Fruit fly (Drosophila melanogaster) whole organism, embryonic: ENCODE results near the gene CG5541.

Experiments used
- CG10209 ChIP-seq: fragments of 200-800 bp; sonication (Bioruptor generic); optimal IDR thresholded peaks from 3 replicates; lab custom pipeline; 2017; ENCODE audit warnings: missing biosample characterization, mild to moderate bottlenecking, missing genetic modification characterization, missing genetic modification reagents
- CG10654 ChIP-seq: fragments of 200-800 bp; sonication (Bioruptor generic); optimal IDR thresholded peaks from 2 replicates; lab custom pipeline; 2016; ENCODE audit warnings: missing biosample characterization, missing genetic modification characterization
- CG11456 ChIP-seq: fragments of 200-800 bp; sonication (Bioruptor generic); IDR thresholded peaks from 3 replicates; pipeline ENCODE4 v1.3.6; 2022; ENCODE audit warnings: missing biosample characterization, missing genetic modification characterization
- CG11695 ChIP-seq: fragments of 200-800 bp; sonication (Bioruptor generic); IDR thresholded peaks from 3 replicates; pipeline ENCODE4 v1.3.6; 2022; ENCODE audit warnings: missing biosample characterization, missing genetic modification characterization
- CG12744 ChIP-seq: fragments of 200-800 bp; sonication (Bioruptor generic); optimal IDR thresholded peaks from 2 replicates; lab custom pipeline; 2016; ENCODE audit warnings: missing biosample characterization, missing genetic modification characterization
- CG13624 ChIP-seq: fragments of 200-800 bp; sonication (Bioruptor generic); optimal IDR thresholded peaks from 2 replicates; lab custom pipeline; 2016; ENCODE audit warnings: missing biosample characterization, missing genetic modification characterization
- CG14441 ChIP-seq: fragments of 200-800 bp; sonication (Bioruptor generic); IDR thresholded peaks from 2 replicates; pipeline ENCODE4 v1.3.6; 2022; ENCODE audit warnings: missing biosample characterization, missing genetic modification characterization
- CG1529 ChIP-seq: fragments of 200-800 bp; sonication (Bioruptor generic); optimal IDR thresholded peaks from 3 replicates; lab custom pipeline; 2018; ENCODE audit warnings: missing biosample characterization, missing genetic modification characterization
- CG17829 ChIP-seq: fragments of 200-800 bp; optimal IDR thresholded peaks from 2 replicates; lab custom pipeline; 2019; ENCODE audit warnings: missing biosample characterization, mild to moderate bottlenecking, missing genetic modification characterization, moderate library complexity
- CG18011 ChIP-seq: fragments of 200-800 bp; sonication (Bioruptor generic); optimal IDR thresholded peaks from 2 replicates; lab custom pipeline; 2017; ENCODE audit warnings: missing biosample characterization, missing genetic modification characterization, mild to moderate bottlenecking, moderate library complexity, missing genotype
- CG3847 ChIP-seq: fragments of 200-800 bp; sonication (Bioruptor generic); IDR thresholded peaks from 2 replicates; pipeline ENCODE4 v1.3.6; 2022; ENCODE audit warnings: missing biosample characterization, missing genetic modification characterization
- CG3995 ChIP-seq: fragments of 200-800 bp; sonication (Bioruptor generic); optimal IDR thresholded peaks from 3 replicates; lab custom pipeline; 2016; ENCODE audit warnings: missing biosample characterization, missing genetic modification characterization
- CG6689 ChIP-seq: fragments of 200-800 bp; sonication (Bioruptor generic); IDR thresholded peaks from 2 replicates; pipeline ENCODE4 v1.3.6; 2022; ENCODE audit warnings: missing biosample characterization, missing genetic modification characterization
- CG6854 ChIP-seq: fragments of 200-800 bp; sonication (Bioruptor generic); optimal IDR thresholded peaks from 3 replicates; lab custom pipeline; 2017; ENCODE audit warnings: missing biosample characterization, mild to moderate bottlenecking, missing genetic modification characterization
- CG8290 ChIP-seq, 3 experiments: fragments of 200-800 bp; sonication (Bioruptor generic); optimal IDR thresholded peaks; 2 replicates each; lab custom pipeline; 2016 to 2019; ENCODE audit warnings: missing biosample characterization in 3 of 3, missing genetic modification characterization in 3 of 3, mild to moderate bottlenecking in 2 of 3, moderate library complexity in 1 of 3
- CG8388 ChIP-seq: fragments of 200-800 bp; sonication (Bioruptor generic); optimal IDR thresholded peaks from 2 replicates; lab custom pipeline; 2019; ENCODE audit warnings: missing biosample characterization, mild to moderate bottlenecking, missing genetic modification characterization, moderate library complexity
- Dfd ChIP-seq, 2 experiments: fragments of >200 bp; optimal IDR thresholded peaks; 2 replicates each; lab custom pipeline; 2017; ENCODE audit warnings: missing biosample characterization in 2 of 2, missing genetic modification characterization in 2 of 2
- Ets97D ChIP-seq: fragments of 200-800 bp; sonication (Bioruptor generic); optimal IDR thresholded peaks from 3 replicates; lab custom pipeline; 2016; ENCODE audit warnings: missing biosample characterization, missing genetic modification characterization
- HLHmδ ChIP-seq: fragments of 200-800 bp; sonication (Bioruptor generic); optimal IDR thresholded peaks from 2 replicates; lab custom pipeline; 2018; ENCODE audit warnings: missing biosample characterization, mild to moderate bottlenecking, missing genetic modification characterization, moderate library complexity
- Hey ChIP-seq: fragments of 200-800 bp; sonication (Bioruptor generic); optimal IDR thresholded peaks from 3 replicates; lab custom pipeline; 2018; ENCODE audit warnings: missing biosample characterization, mild to moderate bottlenecking, missing genetic modification characterization
- HmgZ ChIP-seq: fragments of 200-800 bp; sonication (Bioruptor generic); optimal IDR thresholded peaks from 2 replicates; lab custom pipeline; 2018; ENCODE audit warnings: missing biosample characterization, mild to moderate bottlenecking, missing genetic modification characterization
- Hr51 ChIP-seq, 2 experiments: fragments of 200-800 bp; sonication (Bioruptor generic); optimal IDR thresholded peaks; 2 replicates in 1 of 2; 3 replicates in 1 of 2; lab custom pipeline; 2016 to 2018; ENCODE audit warnings: missing biosample characterization in 2 of 2, missing genetic modification characterization in 2 of 2, mild to moderate bottlenecking in 1 of 2, moderate library complexity in 1 of 2
- MTF-1 ChIP-seq: fragments of 200-800 bp; sonication (Bioruptor generic); optimal IDR thresholded peaks from 2 replicates; lab custom pipeline; 2018; ENCODE audit warnings: missing biosample characterization, mild to moderate bottlenecking, missing genetic modification characterization, borderline replicate concordance
- Max ChIP-seq: fragments of 200-800 bp; sonication (Bioruptor generic); optimal IDR thresholded peaks from 2 replicates; lab custom pipeline; 2016; ENCODE audit warnings: missing biosample characterization, mild to moderate bottlenecking, missing genetic modification characterization
- Neu2 ChIP-seq: fragments of 200-800 bp; sonication (Bioruptor generic); optimal IDR thresholded peaks from 3 replicates; lab custom pipeline; 2016; ENCODE audit warnings: missing biosample characterization, missing genetic modification characterization, borderline replicate concordance
- Optix ChIP-seq: fragments of 200-800 bp; sonication (Bioruptor generic); IDR thresholded peaks from 3 replicates; pipeline ENCODE4 v1.3.6; 2022; ENCODE audit warnings: missing biosample characterization, missing genetic modification characterization
- Poxn ChIP-seq: fragments of 200-800 bp; sonication (Bioruptor generic); IDR thresholded peaks from 2 replicates; pipeline ENCODE4 v1.3.6; 2022; ENCODE audit warnings: missing biosample characterization, missing genetic modification characterization
- Taf1 ChIP-seq: fragments of 200-800 bp; sonication (Bioruptor generic); IDR thresholded peaks from 2 replicates; pipeline ENCODE4 v1.3.6; 2022; ENCODE audit warnings: missing biosample characterization, missing genetic modification characterization
- amos ChIP-seq: fragments of 200-800 bp; sonication (Bioruptor generic); IDR thresholded peaks from 2 replicates; pipeline ENCODE4 v1.3.6; 2022; ENCODE audit warnings: missing biosample characterization, missing genetic modification characterization; ENCODE audit not compliant: partially characterized antibody
- cg ChIP-seq: fragments of 200-800 bp; sonication (Bioruptor generic); optimal IDR thresholded peaks from 3 replicates; lab custom pipeline; 2019; ENCODE audit warnings: missing biosample characterization, mild to moderate bottlenecking, missing genetic modification characterization, moderate library complexity
- disco-r ChIP-seq: fragments of 200-800 bp; sonication (Bioruptor generic); optimal IDR thresholded peaks from 2 replicates; lab custom pipeline; 2016; ENCODE audit warnings: missing biosample characterization, missing genetic modification characterization
- dmrt99B ChIP-seq: fragments of 200-800 bp; sonication (Bioruptor generic); optimal IDR thresholded peaks from 2 replicates; lab custom pipeline; 2018; ENCODE audit warnings: missing biosample characterization, mild to moderate bottlenecking, missing genetic modification characterization, moderate library complexity
- grn ChIP-seq: fragments of 200-800 bp; sonication (Bioruptor generic); optimal IDR thresholded peaks from 3 replicates; lab custom pipeline; 2017; ENCODE audit warnings: missing biosample characterization, missing genetic modification characterization
- gsb ChIP-seq: fragments of 200-800 bp; sonication (Bioruptor generic); IDR thresholded peaks from 2 replicates; pipeline ENCODE4 v1.3.6; 2022; ENCODE audit warnings: missing biosample characterization, missing genetic modification characterization
- hb ChIP-seq: fragments of 200-800 bp; sonication (Bioruptor generic); IDR thresholded peaks from 3 replicates; pipeline ENCODE4 v1.3.6; 2022; ENCODE audit warnings: missing biosample characterization, missing genetic modification characterization; ENCODE audit not compliant: partially characterized antibody
- kni ChIP-seq: fragments of 200-800 bp; sonication (Bioruptor generic); optimal IDR thresholded peaks from 3 replicates; lab custom pipeline; 2017; ENCODE audit warnings: mild to moderate bottlenecking, missing biosample characterization, missing genetic modification reagents, missing genetic modification characterization
- mld ChIP-seq: fragments of 200-800 bp; sonication (Bioruptor generic); IDR thresholded peaks from 3 replicates; pipeline ENCODE4 v1.3.6; 2022; ENCODE audit warnings: missing biosample characterization, missing genetic modification characterization; ENCODE audit not compliant: partially characterized antibody
- otp ChIP-seq: fragments of 200-800 bp; sonication (Bioruptor generic); IDR thresholded peaks from 3 replicates; pipeline ENCODE4, ENCODE4 v1.3.6; 2022; ENCODE audit warnings: missing biosample characterization, missing genetic modification characterization
- peb ChIP-seq: fragments of 200-800 bp; sonication (Bioruptor generic); IDR thresholded peaks from 2 replicates; pipeline ENCODE4 v1.3.6; 2022; ENCODE audit warnings: missing biosample characterization, missing genetic modification characterization
- pho ChIP-seq: fragments of 200-800 bp; sonication (Bioruptor generic); optimal IDR thresholded peaks from 2 replicates; lab custom pipeline; 2016; ENCODE audit warnings: missing biosample characterization, missing genetic modification characterization
- pita ChIP-seq: fragments of 200-800 bp; sonication (Bioruptor generic); optimal IDR thresholded peaks from 2 replicates; lab custom pipeline; 2017; ENCODE audit warnings: missing biosample characterization, mild to moderate bottlenecking, missing genetic modification characterization
- psq ChIP-seq: fragments of 200-800 bp; sonication (Bioruptor generic); optimal IDR thresholded peaks from 2 replicates; lab custom pipeline; 2017; ENCODE audit warnings: missing biosample characterization, missing genetic modification characterization
- pzg ChIP-seq: fragments of 200-800 bp; sonication (Bioruptor generic); optimal IDR thresholded peaks from 3 replicates; lab custom pipeline; 2018; ENCODE audit warnings: missing biosample characterization, mild to moderate bottlenecking, missing genetic modification characterization, moderate library complexity
- ranshi ChIP-seq: fragments of 200-800 bp; sonication (Bioruptor generic); IDR thresholded peaks from 2 replicates; pipeline ENCODE4 v1.3.6; 2022; ENCODE audit warnings: missing biosample characterization, missing genetic modification characterization
- sim ChIP-seq: fragments of 200-800 bp; sonication (Bioruptor generic); IDR thresholded peaks from 2 replicates; pipeline ENCODE4 v1.3.6; 2022; ENCODE audit warnings: missing biosample characterization, missing genetic modification characterization
- unpg ChIP-seq: fragments of 200-800 bp; sonication (Bioruptor generic); optimal IDR thresholded peaks from 3 replicates; lab custom pipeline; 2018; ENCODE audit warnings: missing biosample characterization, mild to moderate bottlenecking, missing genetic modification characterization, moderate library complexity
- wdn ChIP-seq: fragments of 200-800 bp; sonication (Bioruptor generic); IDR thresholded peaks from 2 replicates; pipeline ENCODE4 v1.3.6; 2022; ENCODE audit warnings: missing biosample characterization, missing genetic modification characterization
- yki ChIP-seq: fragments of >200 bp; optimal IDR thresholded peaks from 3 replicates; lab custom pipeline; 2018
- zfh1 ChIP-seq: fragments of 200-800 bp; sonication (Bioruptor generic); IDR thresholded peaks from 3 replicates; pipeline ENCODE4 v1.3.6; 2022; ENCODE audit warnings: missing biosample characterization, missing genetic modification characterization

CG5541 gene

dm6 chrX:15074646-15075351 lies 30.9 kb downstream of the CG5541 start (continued):
- TF ChIP-seq CG14441 (GFP tag; lab: Robert Waterston, UW) (peak; percentile 86), wdn (GFP tag; lab: Robert Waterston, UW) (peak; percentile 78), CG11456 (GFP tag; lab: Robert Waterston, UW) (peak; percentile 96), MTF-1 (GFP tag; lab: Kevin White, UChicago) (peak; percentile 78), sim (0 out of 2 replicates have a peak, but pooled peaks have one; percentile 4), dmrt99B (tag; lab: Kevin White, UChicago) (peak; percentile 91), CG6689 (peak; percentile 84), yki (lab: Kevin White, UChicago) (no peak), Max (GFP tag; lab: Kevin White, UChicago) (peak; percentile 58), HLHmδ (no peak), CG18011 (peak; percentile 76), pho (GFP tag; lab: Kevin White, UChicago) (peak; percentile 94), hb (GFP tag; lab: Robert Waterston, UW) (no peak), Neu2 (peak; percentile 47), CG8388 (GFP tag; lab: Kevin White, UChicago) (peak; percentile 78), grn (GFP tag; lab: Kevin White, UChicago) (peak; percentile 23), CG10209 (GFP tag; lab: Kevin White, UChicago) (peak; percentile 90), mld (GFP tag; lab: Robert Waterston, UW) (no peak), unpg (peak; percentile 86), CG11695 (GFP tag; lab: Robert Waterston, UW) (peak; percentile 83), Ets97D (GFP tag; lab: Kevin White, UChicago) (peak; percentile 68), CG12744 (GFP tag; lab: Kevin White, UChicago) (peak; percentile 87), CG10654 (GFP tag; lab: Kevin White, UChicago) (peak; percentile 84), pzg (GFP tag; lab: Kevin White, UChicago) (peak; percentile 28), Optix (peak; percentile 80), HmgZ (tag; lab: Kevin White, UChicago) (peak; percentile 88), CG6854 (GFP tag; lab: Kevin White, UChicago) (peak; percentile 83), CG13624 (peak; percentile 93), CG1529 (GFP tag; lab: Kevin White, UChicago) (peak; percentile 71), ranshi (GFP tag; lab: Robert Waterston, UW) (peak; percentile 82), kni (GFP tag; lab: Kevin White, UChicago) (peak; percentile 55), Poxn (GFP tag; lab: Robert Waterston, UW) (peak; percentile 72), CG17829 (tag; lab: Kevin White, UChicago) (peak; percentile 81), peb (GFP tag; lab: Robert Waterston, UW) (peak; percentile 33; the same call in 1 of the 2 replicates), Dfd (GFP tag; optimal IDR thresholded peaks at IDR 0.05; lab: Kevin White, UChicago) (no peak), psq (GFP tag; lab: Kevin White, UChicago) (peak; percentile 70), CG3995 (peak; percentile 52), CG8290 (GFP tag; optimal IDR thresholded peaks at IDR 0.05; lab: Kevin White, UChicago) (peak; percentile 84), CG8290 (tag; optimal IDR thresholded peaks at IDR 0.05; lab: Kevin White, UChicago) (peak in 1 of 2 experiments; percentile 96), gsb (GFP tag; lab: Robert Waterston, UW) (peak; percentile 71), disco-r (GFP tag; lab: Kevin White, UChicago) (peak; percentile 77), Hey (tag; lab: Kevin White, UChicago) (peak; percentile 67), pita (no peak), Taf1 (GFP tag; lab: Robert Waterston, UW) (peak; percentile 82), cg (GFP tag; lab: Kevin White, UChicago) (no peak), CG3847 (GFP tag; lab: Robert Waterston, UW) (peak; percentile 84), amos (GFP tag; lab: Robert Waterston, UW) (peak; percentile 18; the same call in 1 of the 2 replicates), otp (peak; percentile 84), Hr51 (GFP tag; optimal IDR thresholded peaks at IDR 0.05; lab: Kevin White, UChicago) (peak; percentile 88 to 91), zfh1 (peak; percentile 90)
